Fruit fly (Drosophila melanogaster) whole organism, pupa: ENCODE measurements around the gene CG12974.
A peak's percentile ranks its signal among the peaks of the same experiment; 100 is the strongest.

Source experiments
- CG34367 ChIP-seq: fragments of 200-800 bp; sonication (Bioruptor generic); optimal IDR thresholded peaks from 2 replicates; lab custom pipeline; 2018; ENCODE audit warnings: missing biosample characterization, mild to moderate bottlenecking, missing genetic modification characterization
- CG8301 ChIP-seq: fragments of 200-800 bp; sonication (Bioruptor generic); optimal IDR thresholded peaks from 2 replicates; lab custom pipeline; 2018; ENCODE audit warnings: missing biosample characterization, mild to moderate bottlenecking, missing genetic modification characterization
- D1 ChIP-seq: fragments of 200-800 bp; sonication (Bioruptor generic); optimal IDR thresholded peaks from 2 replicates; lab custom pipeline; 2018; ENCODE audit warnings: missing biosample characterization, mild to moderate bottlenecking, missing genetic modification characterization, moderate library complexity
- EcR ChIP-seq: fragments of 200-800 bp; sonication (Bioruptor generic); optimal IDR thresholded peaks from 3 replicates; lab custom pipeline; 2019; ENCODE audit warnings: missing biosample characterization, missing genetic modification characterization, mild to moderate bottlenecking, moderate library complexity, missing genetic modification reagents
- fd96Ca ChIP-seq: fragments of 200-800 bp; sonication (Bioruptor generic); IDR thresholded peaks from 3 replicates; pipeline ENCODE4 v1.3.6; 2022; ENCODE audit warnings: missing biosample characterization, missing genetic modification characterization
- rn ChIP-seq: fragments of 200-800 bp; sonication (Bioruptor generic); IDR thresholded peaks from 2 replicates; pipeline ENCODE4 v1.3.6; 2022; ENCODE audit warnings: missing biosample characterization, missing genetic modification characterization

- TF ChIP-seq fd96Ca (GFP tag; lab: Robert Waterston, UW) (no peak), rn (GFP tag; lab: Robert Waterston, UW) (no peak), D1 (no peak), CG34367 (tag; lab: Kevin White, UChicago) (no peak), CG8301 (tag; lab: Kevin White, UChicago) (no peak), EcR (GFP tag; lab: Kevin White, UChicago) (peak; percentile 82)
Observed at dm6 chr3L:21238377-21238776, 47.4 kb downstream of the CG12974 start.
